Fruit fly (Drosophila melanogaster): ENCODE results near the gene CG14610.

dm6 chr3R:7159615-7160014, 15.5 kb upstream of the CG14610 start:
- TF ChIP-seq CG8478 (optimal IDR thresholded peaks at IDR 0.05), result no peak
- no peak for TF ChIP-seq CTCF (optimal IDR thresholded peaks at IDR 0.05)
